Fruit fly (Drosophila melanogaster): ENCODE results near the gene skd.

The skd gene

dm6 chr3L:21053763-21054162, 26.5 kb upstream of the skd start (continued):
- TF ChIP-seq Ada2b (GFP tag; IDR thresholded peaks at IDR 0.05): peak; percentile 71
- peak; percentile 28 for TF ChIP-seq slou (GFP tag; optimal IDR thresholded peaks at IDR 0.05)
- no peak for TF ChIP-seq CG14667 (GFP tag; IDR thresholded peaks at IDR 0.05)
- TF ChIP-seq prd (optimal IDR thresholded peaks at IDR 0.05): no peak
- TF ChIP-seq prd (GFP tag; IDR thresholded peaks at IDR 0.05): peak; percentile 79
- peak; percentile 36; the same call in 1 of the 2 replicates for TF ChIP-seq NFAT (GFP tag; IDR thresholded peaks at IDR 0.05)
- no peak for TF ChIP-seq tll (GFP tag; optimal IDR thresholded peaks at IDR 0.05)
- no peak for TF ChIP-seq CG2129 (GFP tag; IDR thresholded peaks at IDR 0.05; ENCODE audit: partially characterized antibody)
- peak; percentile 54 for TF ChIP-seq CTCF (GFP tag; optimal IDR thresholded peaks at IDR 0.05)
- TF ChIP-seq Tbp (GFP tag; optimal IDR thresholded peaks at IDR 0.05): no peak
- TF ChIP-seq usp (GFP tag; optimal IDR thresholded peaks at IDR 0.05): no peak
- TF ChIP-seq nerfin-2 (GFP tag; IDR thresholded peaks at IDR 0.05; ENCODE audit: partially characterized antibody): no peak
- TF ChIP-seq CG14050 (GFP tag; IDR thresholded peaks at IDR 0.05): peak; percentile 40; the same call in 1 of the 3 replicates
- peak; percentile 37 for TF ChIP-seq ems (GFP tag; optimal IDR thresholded peaks at IDR 0.05)
- TF ChIP-seq fd96Cb (tag; optimal IDR thresholded peaks at IDR 0.05): peak; percentile 69
- TF ChIP-seq Antp (GFP tag; optimal IDR thresholded peaks at IDR 0.05): peak; percentile 9
- peak; percentile 82 for TF ChIP-seq Ssrp (tag; optimal IDR thresholded peaks at IDR 0.05)
- peak; percentile 44 for TF ChIP-seq CG33213 (GFP tag; optimal IDR thresholded peaks at IDR 0.05)
- no peak for TF ChIP-seq Opbp (GFP tag; IDR thresholded peaks at IDR 0.05; ENCODE audit: partially characterized antibody)
- TF ChIP-seq CG8765 (GFP tag; IDR thresholded peaks at IDR 0.05): no peak
- no peak for TF ChIP-seq sc (optimal IDR thresholded peaks at IDR 0.05)
- peak; percentile 38 for TF ChIP-seq sc (GFP tag; optimal IDR thresholded peaks at IDR 0.05)
- TF ChIP-seq esg (GFP tag; conservative IDR thresholded peaks at IDR 0.05): peak; percentile 75
- peak; percentile 61 for TF ChIP-seq CG5180 (GFP tag; optimal IDR thresholded peaks at IDR 0.05)
- peak; percentile 67 for TF ChIP-seq B-H1 (GFP tag; IDR thresholded peaks at IDR 0.05)
- TF ChIP-seq CG17568 (GFP tag; optimal IDR thresholded peaks at IDR 0.05): peak; percentile 48
- TF ChIP-seq bsh (GFP tag; optimal IDR thresholded peaks at IDR 0.05): peak in 1 of 2 experiments; percentile 85
- no peak for TF ChIP-seq eyg (GFP tag; optimal IDR thresholded peaks at IDR 0.05)
- TF ChIP-seq hth (optimal IDR thresholded peaks at IDR 0.05): no peak
- peak; percentile 67 for TF ChIP-seq ara (GFP tag; IDR thresholded peaks at IDR 0.05)
- no peak for TF ChIP-seq wek (GFP tag; optimal IDR thresholded peaks at IDR 0.05)
- no peak for TF ChIP-seq lov (optimal IDR thresholded peaks at IDR 0.05)
- TF ChIP-seq lov (GFP tag; IDR thresholded peaks at IDR 0.05): no peak
- peak; percentile 53 for TF ChIP-seq E2f2 (GFP tag; IDR thresholded peaks at IDR 0.05)
- no peak for TF ChIP-seq vnd (GFP tag; IDR thresholded peaks at IDR 0.05; ENCODE audit: partially characterized antibody)
- TF ChIP-seq CG3407 (GFP tag; optimal IDR thresholded peaks at IDR 0.05): peak; percentile 67
- peak; percentile 79 for TF ChIP-seq gcm (GFP tag; optimal IDR thresholded peaks at IDR 0.05)
- no peak for TF ChIP-seq bowl (GFP tag; IDR thresholded peaks at IDR 0.05)
- TF ChIP-seq gsb-n (tag; optimal IDR thresholded peaks at IDR 0.05): peak; percentile 80
- TF ChIP-seq HLH4C (GFP tag; IDR thresholded peaks at IDR 0.05; ENCODE audit: partially characterized antibody): no peak
- no peak for TF ChIP-seq insv (GFP tag; optimal IDR thresholded peaks at IDR 0.05)
- TF ChIP-seq btn (GFP tag; optimal IDR thresholded peaks at IDR 0.05): peak; percentile 17
- TF ChIP-seq Mad (GFP tag; optimal IDR thresholded peaks at IDR 0.05): peak; percentile 44
- no peak for TF ChIP-seq D19B (GFP tag; optimal IDR thresholded peaks at IDR 0.05)
- TF ChIP-seq crc (GFP tag; optimal IDR thresholded peaks at IDR 0.05): peak; percentile 46
- peak; percentile 64; the same call in 2 of the 3 replicates for TF ChIP-seq tgo (GFP tag; IDR thresholded peaks at IDR 0.05)
- no peak for TF ChIP-seq CG9876 (GFP tag; optimal IDR thresholded peaks at IDR 0.05)
- TF ChIP-seq dysf (GFP tag; IDR thresholded peaks at IDR 0.05): peak; percentile 72
- TF ChIP-seq Fer1 (GFP tag; optimal IDR thresholded peaks at IDR 0.05): peak; percentile 75
- peak; percentile 35 for TF ChIP-seq NK7.1 (GFP tag; optimal IDR thresholded peaks at IDR 0.05)
- no peak for TF ChIP-seq sna (GFP tag; IDR thresholded peaks at IDR 0.05; ENCODE audit: partially characterized antibody)
- peak; percentile 43 for TF ChIP-seq CG12744 (GFP tag; optimal IDR thresholded peaks at IDR 0.05)
- TF ChIP-seq CG32532 (GFP tag; IDR thresholded peaks at IDR 0.05): peak; percentile 71; the same call in 1 of the 2 replicates
